Worm (Caenorhabditis elegans): ENCODE measurements around the gene Y105C5A.1272.
"Not testable (repeated sequence)": the region's sequence is repeated elsewhere in the genome, so short reads cannot be mapped to it uniquely, and the experiment has no call there.

The Y105C5A.1272 gene

ce11 chrIV:15617667-15618066 lies 29.1 kb upstream of the Y105C5A.1272 start:
- TF ChIP-seq nhr-28 (tag; optimal IDR thresholded peaks at IDR 0.05) = peak; percentile 51
- TF ChIP-seq F26F4.8 (GFP tag; conservative IDR thresholded peaks at IDR 0.05) = no peak

- TF ChIP-seq unc-130 (GFP tag; optimal IDR thresholded peaks at IDR 0.05) = no peak
- TF ChIP-seq dpl-1 (GFP tag; optimal IDR thresholded peaks at IDR 0.05) = no peak
- TF ChIP-seq nhr-48 (tag; optimal IDR thresholded peaks at IDR 0.05) = no peak
- no peak for TF ChIP-seq Y48G9A.11 (GFP tag; IDR thresholded peaks at IDR 0.05)
- no peak for TF ChIP-seq dve-1 (tag; optimal IDR thresholded peaks at IDR 0.05; ENCODE audit: insufficient read depth)
- TF ChIP-seq ctbp-1 (GFP tag; IDR thresholded peaks at IDR 0.05) = no peak
- no peak for TF ChIP-seq dmd-9 (GFP tag; IDR thresholded peaks at IDR 0.05)
- no peak for TF ChIP-seq jun-1 (tag; optimal IDR thresholded peaks at IDR 0.05)
- no peak for TF ChIP-seq saeg-2 (GFP tag; IDR thresholded peaks at IDR 0.05)
- TF ChIP-seq snpc-1.2 (GFP tag; IDR thresholded peaks at IDR 0.05) = no peak
- no peak for TF ChIP-seq tra-1 (GFP tag; IDR thresholded peaks at IDR 0.05)
- TF ChIP-seq ceh-82 (tag; optimal IDR thresholded peaks at IDR 0.05) = no peak
- TF ChIP-seq Y5F2A.4 (GFP tag; optimal IDR thresholded peaks at IDR 0.05) = no peak
Observed at ce11 chrIV:15631217-15631616, 15.6 kb upstream of the Y105C5A.1272 start, which contains the start of gene Y105C5A.9. Y105C5A.9 (plus strand) TSS chrIV:15631517.

- TF ChIP-seq lim-7 (GFP tag; IDR thresholded peaks at IDR 0.05); tag-97 (GFP tag; IDR thresholded peaks at IDR 0.05); hlh-30 (tag; optimal IDR thresholded peaks at IDR 0.05; ENCODE audit: insufficient read depth): not testable (repeated sequence)
Observed at ce11 chrIV:15634240-15634789, 12.5 kb upstream of the Y105C5A.1272 start, which contains the start of gene Y105C5A.1274. Y105C5A.1274 (plus strand) TSS chrIV:15634739.

ce11 chrIV:15635462-15635861 lies 11.3 kb upstream of the Y105C5A.1272 start, which contains the start of gene Y105C5A.10:
Y105C5A.10 (plus strand) TSS chrIV:15635762.
- not testable (repeated sequence) for TF ChIP-seq pqm-1, nhr-237, nhr-6 (tag; optimal IDR thresholded peaks at IDR 0.05)

ce11 chrIV:15639223-15639622 lies 7.6 kb upstream of the Y105C5A.1272 start:
- no peak for TF ChIP-seq ces-1 (GFP tag; optimal IDR thresholded peaks at IDR 0.05)
- TF ChIP-seq snpc-4 (tag; optimal IDR thresholded peaks at IDR 0.05) = no peak
- no peak for TF ChIP-seq nhr-41 (GFP tag; IDR thresholded peaks at IDR 0.05)
- TF ChIP-seq aha-1 (tag) = peak; percentile 91
- no peak for TF ChIP-seq egl-43 (GFP tag; IDR thresholded peaks at IDR 0.05)
- no peak for TF ChIP-seq dmd-6 (GFP tag; IDR thresholded peaks at IDR 0.05)

ce11 chrIV:15640852-15641251 lies 5.9 kb upstream of the Y105C5A.1272 start, which contains the start of gene Y105C5A.13:
Y105C5A.13 (plus strand) TSS chrIV:15641231.
- no peak for TF ChIP-seq jun-1 (tag; optimal IDR thresholded peaks at IDR 0.05)
- no peak for TF ChIP-seq unc-39 (tag; optimal IDR thresholded peaks at IDR 0.05)
- TF ChIP-seq lin-1 (GFP tag; IDR thresholded peaks at IDR 0.05) = peak; percentile 89
- no peak for TF ChIP-seq T20F7.1 (GFP tag; optimal IDR thresholded peaks at IDR 0.05)
- TF ChIP-seq ama-1 (optimal IDR thresholded peaks at IDR 0.05) = no peak
- no peak for TF ChIP-seq zag-1 (tag; optimal IDR thresholded peaks at IDR 0.05)
- TF ChIP-seq daf-12 (tag; optimal IDR thresholded peaks at IDR 0.05) = no peak
- no peak for TF ChIP-seq nhr-102 (tag; optimal IDR thresholded peaks at IDR 0.05)
- TF ChIP-seq ceh-44 (GFP tag; IDR thresholded peaks at IDR 0.05) = no peak
- no peak for TF ChIP-seq zfp-2 (tag; optimal IDR thresholded peaks at IDR 0.05)
- TF ChIP-seq spr-3 (GFP tag; optimal IDR thresholded peaks at IDR 0.05) = no peak
- no peak for TF ChIP-seq hif-1 (tag; optimal IDR thresholded peaks at IDR 0.05)
- TF ChIP-seq dmd-6 (GFP tag; IDR thresholded peaks at IDR 0.05) = peak; percentile 79
- TF ChIP-seq fkh-10 (GFP tag; optimal IDR thresholded peaks at IDR 0.05) = no peak
- TF ChIP-seq nhr-237 (tag; optimal IDR thresholded peaks at IDR 0.05) = no peak
- no peak for TF ChIP-seq unc-62 (GFP tag; optimal IDR thresholded peaks at IDR 0.05 in 1 of 2)
- TF ChIP-seq unc-62 (tag; optimal IDR thresholded peaks at IDR 0.05) = no peak
- peak; percentile 72 for TF ChIP-seq nhr-28 (tag; optimal IDR thresholded peaks at IDR 0.05)
- no peak for TF ChIP-seq nhr-25 (tag; optimal IDR thresholded peaks at IDR 0.05; ENCODE audit: borderline replicate concordance, insufficient read depth)
- TF ChIP-seq dpl-1 (GFP tag; optimal IDR thresholded peaks at IDR 0.05) = no peak
- TF ChIP-seq arid-1 (GFP tag; conservative IDR thresholded peaks at IDR 0.05) = no peak
